Worm (Caenorhabditis elegans) whole organism, L4 larva: ENCODE data around the gene F14H12.7.

Experiments used
- F26F4.8 ChIP-seq: fragments of 200-800 bp; sonication (Bioruptor generic); conservative IDR thresholded peaks from 2 replicates; pipeline ENCODE4 v1.3.6; 2022; ENCODE audit warnings: missing genetic modification characterization, missing compliant biosample characterization
- R02D3.7 ChIP-seq: fragments of 150-350 bp; sonication (generic microtip); optimal IDR thresholded peaks from 3 replicates; lab custom pipeline; 2014; ENCODE audit warnings: missing biosample characterization, missing genetic modification characterization
- Y48G9A.11 ChIP-seq: fragments of 200-800 bp; sonication (Bioruptor generic); IDR thresholded peaks from 2 replicates; pipeline ENCODE4 v1.3.6; 2022; ENCODE audit warnings: missing genetic modification reagents, missing genetic modification characterization, missing compliant biosample characterization
- ZK337.2 ChIP-seq: fragments of 200-800 bp; sonication (Bioruptor generic); IDR thresholded peaks from 2 replicates; pipeline ENCODE4 v1.3.6; 2022; ENCODE audit warnings: missing genetic modification reagents, missing genetic modification characterization, missing compliant biosample characterization
- aha-1 ChIP-seq: fragments of 150-350 bp; peaks from one replicate; lab custom pipeline; 2014; ENCODE audit warnings: missing biosample characterization, missing genetic modification characterization
- ceh-20 ChIP-seq: fragments of 200-800 bp; sonication (Bioruptor generic); IDR thresholded peaks from 2 replicates; pipeline ENCODE4 v1.3.6; 2022; ENCODE audit warnings: missing genetic modification reagents, missing genetic modification characterization, missing compliant biosample characterization
- daf-16 ChIP-seq, 3 experiments: sonication (generic microtip); optimal IDR thresholded peaks; 2 replicates each; lab custom pipeline; 2016 to 2017; ENCODE audit warnings: missing genetic modification characterization in 3 of 3, missing genetic modification reagents in 3 of 3, mild to moderate bottlenecking in 2 of 3, missing compliant biosample characterization in 2 of 3, missing biosample characterization in 1 of 3, moderate library complexity in 1 of 3
- daf-19 ChIP-seq: fragments of 200-800 bp; sonication (Bioruptor generic); conservative IDR thresholded peaks from 2 replicates; pipeline ENCODE4 v1.3.6; 2022; ENCODE audit warnings: missing genetic modification characterization, missing compliant biosample characterization
- dmd-8 ChIP-seq: fragments of 200-800 bp; sonication (Bioruptor generic); IDR thresholded peaks from 2 replicates; pipeline ENCODE4 v1.3.6; 2022; ENCODE audit warnings: missing genetic modification characterization, missing compliant biosample characterization
- duxl-1 ChIP-seq: sonication (generic microtip); optimal IDR thresholded peaks from 2 replicates; lab custom pipeline; 2016; ENCODE audit warnings: mild to moderate bottlenecking, missing genetic modification characterization, moderate library complexity, missing compliant biosample characterization; ENCODE audit not compliant: poor library complexity
- hlh-30 ChIP-seq: sonication (generic microtip); optimal IDR thresholded peaks from 2 replicates; lab custom pipeline; 2017; ENCODE audit warnings: antibody characterized with exemption, mild to moderate bottlenecking, missing genetic modification characterization, missing compliant biosample characterization; ENCODE audit not compliant: insufficient read depth
- lim-7 ChIP-seq: fragments of 200-800 bp; sonication (Bioruptor generic); IDR thresholded peaks from 2 replicates; pipeline ENCODE4 v1.3.6; 2022; ENCODE audit warnings: missing genetic modification characterization, missing compliant biosample characterization
- lin-1 ChIP-seq: fragments of 200-800 bp; sonication (Bioruptor generic); IDR thresholded peaks from 2 replicates; pipeline ENCODE4 v1.3.6; 2022; ENCODE audit warnings: missing genetic modification reagents, missing genetic modification characterization, missing compliant biosample characterization
- lin-38 ChIP-seq: fragments of 200-800 bp; sonication (Bioruptor generic); IDR thresholded peaks from 2 replicates; pipeline ENCODE4 v1.3.6; 2022; ENCODE audit warnings: missing genetic modification reagents, missing genetic modification characterization, missing compliant biosample characterization
- lin-39 ChIP-seq: fragments of 150-350 bp; optimal IDR thresholded peaks from 2 replicates; lab custom pipeline; 2014; ENCODE audit warnings: missing biosample characterization, missing genetic modification reagents, missing genetic modification characterization
- lir-3 ChIP-seq: sonication (generic microtip); optimal IDR thresholded peaks from 2 replicates; lab custom pipeline; 2016; ENCODE audit warnings: mild to moderate bottlenecking, missing genetic modification characterization, missing compliant biosample characterization
- mdt-29 ChIP-seq: fragments of 200-800 bp; sonication (Bioruptor generic); IDR thresholded peaks from 2 replicates; pipeline ENCODE4 v1.3.6; 2022; ENCODE audit warnings: missing genetic modification reagents, missing genetic modification characterization, missing compliant biosample characterization
- mes-2 ChIP-seq: sonication (generic microtip); optimal IDR thresholded peaks from 2 replicates; lab custom pipeline; 2016; ENCODE audit warnings: missing genotype, mild to moderate bottlenecking, missing genetic modification characterization, missing compliant biosample characterization; ENCODE audit not compliant: poor library complexity, severe bottlenecking
- mxl-3 ChIP-seq: fragments of 200-800 bp; sonication (Bioruptor generic); optimal IDR thresholded peaks from 2 replicates; lab custom pipeline; 2018; ENCODE audit warnings: mild to moderate bottlenecking, missing genetic modification characterization, missing compliant biosample characterization
- nhr-41 ChIP-seq: fragments of 200-800 bp; sonication (Bioruptor generic); IDR thresholded peaks from 2 replicates; pipeline ENCODE4 v1.3.6; 2022; ENCODE audit warnings: missing genetic modification reagents, missing genetic modification characterization, missing compliant biosample characterization
- nhr-6 ChIP-seq: fragments of 150-350 bp; optimal IDR thresholded peaks from 2 replicates; lab custom pipeline; 2014; ENCODE audit warnings: missing biosample characterization, missing genetic modification characterization
- nhr-76 ChIP-seq: fragments of 150-350 bp; optimal IDR thresholded peaks from 2 replicates; lab custom pipeline; 2014; ENCODE audit warnings: missing biosample characterization, missing genetic modification characterization
- pha-4 ChIP-seq, 2 experiments: fragments of 150-350 bp in 1 of 2; fragments of 200-800 bp in 1 of 2; sonication (Bioruptor generic) in 1 of 2; IDR thresholded peaks in 1 of 2; optimal IDR thresholded peaks in 1 of 2; 2 replicates each; pipeline versions ENCODE4 v1.3.6 to Lab custom; 2014 to 2022; ENCODE audit warnings: missing genetic modification characterization in 2 of 2, missing genetic modification reagents in 2 of 2, missing biosample characterization in 1 of 2, missing compliant biosample characterization in 1 of 2
- rbr-2 ChIP-seq: sonication (generic microtip); optimal IDR thresholded peaks from 2 replicates; lab custom pipeline; 2016; ENCODE audit warnings: missing genotype, missing genetic modification characterization, missing compliant biosample characterization
- snpc-1.2 ChIP-seq: fragments of 200-800 bp; sonication (Bioruptor generic); IDR thresholded peaks from 2 replicates; pipeline ENCODE4 v1.3.6; 2022; ENCODE audit warnings: missing genetic modification reagents, missing genetic modification characterization, missing compliant biosample characterization
- unc-62 ChIP-seq, 3 experiments: fragments of 150-350 bp in 1 of 3; sonication (generic microtip); optimal IDR thresholded peaks in 2 of 3; peaks in 1 of 3; 1 replicate in 1 of 3; 2 replicates in 2 of 3; lab custom pipeline; 2014 to 2017; ENCODE audit warnings: missing biosample characterization in 3 of 3, missing genetic modification characterization in 3 of 3, missing genetic modification reagents in 3 of 3, missing genotype in 1 of 3
- vab-7 ChIP-seq: fragments of 200-800 bp; sonication (Bioruptor generic); IDR thresholded peaks from 2 replicates; pipeline ENCODE4 v1.3.6; 2022; ENCODE audit warnings: missing genetic modification reagents, missing genetic modification characterization, missing compliant biosample characterization
- zfp-3 ChIP-seq: fragments of 200-800 bp; sonication (Bioruptor generic); conservative IDR thresholded peaks from 2 replicates; pipeline ENCODE4 v1.3.6; 2022; ENCODE audit warnings: missing genetic modification reagents, missing genetic modification characterization, missing compliant biosample characterization
- zip-2 ChIP-seq: fragments of 150-350 bp; optimal IDR thresholded peaks from 2 replicates; lab custom pipeline; 2014; ENCODE audit warnings: missing biosample characterization, missing genetic modification characterization

Gene F14H12.7

DNA sequence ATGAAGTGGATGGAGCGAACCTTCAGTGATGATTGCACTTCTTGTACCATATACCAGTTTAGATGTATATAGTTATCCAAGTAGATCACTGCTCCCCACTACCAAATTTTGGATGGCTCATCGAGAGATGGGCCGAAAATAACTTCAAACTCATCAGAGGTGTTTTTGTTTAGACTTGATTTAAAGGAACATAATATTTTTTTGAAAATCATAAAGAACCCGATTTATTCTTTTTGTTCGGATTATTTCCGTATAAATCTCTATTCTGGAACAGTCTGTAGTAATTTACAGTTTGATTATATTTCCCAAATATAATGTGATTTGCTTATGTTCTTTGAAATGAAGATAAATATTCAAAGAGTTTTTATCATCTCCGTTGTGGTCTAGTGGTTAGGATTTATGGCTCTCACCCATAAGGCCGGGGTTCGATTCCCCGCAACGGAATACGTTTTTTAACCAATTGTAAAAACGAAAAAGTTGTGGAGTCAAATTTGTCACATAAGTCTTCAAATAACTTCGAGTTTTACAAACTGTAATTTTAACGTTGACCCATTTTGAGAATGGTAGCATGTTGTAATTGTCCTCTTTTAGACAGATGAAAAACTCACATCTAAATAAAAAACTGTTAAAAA is 48.0 kb upstream of the F14H12.7 start (continued):
- TF ChIP-seq mxl-3 (GFP tag; lab: Kevin White, UChicago) (no peak), nhr-41 (GFP tag; lab: Robert Waterston, UW) (no peak), dmd-8 (GFP tag; lab: Robert Waterston, UW) (0 out of 2 replicates have a peak, but pooled peaks have one; percentile 58), zip-2 (tag; lab: Kevin White, UChicago) (no peak), mdt-29 (GFP tag; lab: Robert Waterston, UW) (no peak), rbr-2 (tag; lab: Kevin White, UChicago) (no peak), R02D3.7 (tag; lab: Kevin White, UChicago) (no peak), lir-3 (peak; percentile 13)
- TF ChIP-seq, all 104 proteins: peak for 12

DNA sequence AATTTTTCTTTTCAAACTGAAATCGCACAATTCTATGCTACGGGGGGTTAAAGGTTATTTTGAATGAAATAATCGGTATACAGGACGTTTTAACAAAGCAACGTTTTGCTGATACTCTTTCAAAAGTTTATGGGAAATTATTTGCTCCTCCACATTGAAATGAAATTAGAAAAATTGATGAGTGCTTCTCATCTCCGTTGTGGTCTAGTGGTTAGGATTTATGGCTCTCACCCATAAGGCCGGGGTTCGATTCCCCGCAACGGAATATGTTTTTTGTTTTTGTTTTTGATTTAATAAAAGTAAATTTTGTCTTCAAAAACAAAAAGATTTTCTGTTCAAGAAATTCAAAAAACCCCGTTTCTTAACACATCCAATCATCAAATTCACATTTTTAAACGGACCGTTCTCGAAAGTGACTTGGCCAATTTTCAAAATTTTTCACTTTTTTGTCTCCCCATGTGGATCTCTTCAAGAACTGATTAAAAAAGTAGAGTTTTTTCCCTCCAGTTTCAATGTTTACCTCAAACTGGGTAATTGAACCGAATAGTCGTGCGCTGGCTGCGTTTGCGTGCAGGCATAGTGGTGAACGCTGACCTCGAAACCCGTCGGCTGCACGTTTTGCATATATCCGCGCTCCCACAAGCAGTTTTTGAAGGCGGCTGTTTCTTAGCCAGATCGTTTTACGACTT is 47.3 kb upstream of the F14H12.7 start:
- TF ChIP-seq lin-1 (GFP tag; lab: Robert Waterston, UW) (peak; percentile 11; the same call in 1 of the 2 replicates), pha-4 (GFP tag; IDR thresholded peaks at IDR 0.05; lab: Robert Waterston, UW) (peak; percentile 58; the same call in 1 of the 2 replicates), pha-4 (tag; optimal IDR thresholded peaks at IDR 0.05; lab: Kevin White, UChicago) (no peak), mes-2 (tag; lab: Kevin White, UChicago) (peak; percentile 35), ZK337.2 (GFP tag; lab: Robert Waterston, UW) (0 out of 2 replicates have a peak, but pooled peaks have one; percentile 20), daf-19 (GFP tag; lab: Robert Waterston, UW) (no peak), nhr-6 (no peak), daf-16 (GFP tag; optimal IDR thresholded peaks at IDR 0.05; lab: Kevin White, UChicago) (peak in 1 of 2 experiments; percentile 4), daf-16 (tag; optimal IDR thresholded peaks at IDR 0.05; lab: Kevin White, UChicago) (no peak), zfp-3 (peak; percentile 49; the same call in 1 of the 2 replicates), unc-62 (GFP tag; optimal IDR thresholded peaks at IDR 0.05 in 1 of 2; lab: Kevin White, UChicago) (peak in 1 of 2 experiments; percentile 7), unc-62 (tag; optimal IDR thresholded peaks at IDR 0.05; lab: Kevin White, UChicago) (no peak), vab-7 (GFP tag; lab: Robert Waterston, UW) (peak; percentile 55; the same call in 1 of the 2 replicates), snpc-1.2 (GFP tag; lab: Robert Waterston, UW) (peak; percentile 10; the same call in 1 of the 2 replicates), Y48G9A.11 (no peak), lim-7 (GFP tag; lab: Robert Waterston, UW) (peak; percentile 76), F26F4.8 (GFP tag; lab: Robert Waterston, UW) (0 out of 2 replicates have a peak, but pooled peaks have one; percentile 43)

DNA sequence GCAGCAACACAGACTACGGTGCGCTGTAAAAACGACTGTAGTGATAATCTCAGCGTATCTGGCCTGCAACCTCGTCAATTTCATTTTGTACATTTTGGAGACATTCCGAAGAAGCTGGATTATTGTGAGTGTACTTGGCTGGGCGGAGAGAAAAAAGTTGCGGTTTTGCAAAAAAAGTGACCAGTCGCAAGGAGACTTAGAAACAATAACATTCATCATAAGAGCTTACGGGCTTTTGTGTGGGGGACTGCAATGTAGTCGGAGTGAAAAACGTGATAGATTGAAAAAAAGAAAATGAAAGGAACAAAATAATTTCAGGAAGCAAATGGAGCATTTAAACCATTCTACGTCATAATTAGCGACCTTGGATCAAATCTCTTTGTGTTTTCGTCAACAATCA is 46.0 kb upstream of the F14H12.7 start:
- TF ChIP-seq R02D3.7 (tag; lab: Kevin White, UChicago): no peak
- 0 out of 2 replicates have a peak, but pooled peaks have one; percentile 17 for TF ChIP-seq ceh-20
- TF ChIP-seq lin-39: no peak
- peak; percentile 70 for TF ChIP-seq aha-1 (tag; lab: Kevin White, UChicago)
- TF ChIP-seq nhr-76 (tag; lab: Kevin White, UChicago): no peak

DNA sequence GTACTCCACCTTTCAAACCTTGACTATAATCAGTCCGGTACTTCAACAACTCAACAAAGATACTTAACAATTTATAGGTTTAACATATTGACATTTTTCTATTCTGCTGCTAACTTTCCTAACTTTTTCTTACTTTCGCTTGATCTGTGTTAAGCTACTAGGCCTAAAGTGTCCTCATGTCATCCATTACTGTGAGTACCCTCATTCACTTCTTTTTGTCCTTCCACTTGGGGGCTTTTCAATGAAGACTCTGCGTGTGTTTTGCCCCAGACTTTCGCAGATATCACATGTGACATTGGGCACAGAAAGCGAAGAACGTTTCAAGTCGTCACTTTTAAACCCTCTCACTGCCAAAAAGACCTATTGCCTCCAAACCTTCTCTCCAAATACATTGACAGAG is 42.3 kb upstream of the F14H12.7 start:
- TF ChIP-seq ceh-20: peak; percentile 32; the same call in 1 of the 2 replicates
- no peak for TF ChIP-seq lin-38 (GFP tag; lab: Robert Waterston, UW)
- TF ChIP-seq hlh-30 (tag; lab: Kevin White, UChicago): peak; percentile 4

DNA sequence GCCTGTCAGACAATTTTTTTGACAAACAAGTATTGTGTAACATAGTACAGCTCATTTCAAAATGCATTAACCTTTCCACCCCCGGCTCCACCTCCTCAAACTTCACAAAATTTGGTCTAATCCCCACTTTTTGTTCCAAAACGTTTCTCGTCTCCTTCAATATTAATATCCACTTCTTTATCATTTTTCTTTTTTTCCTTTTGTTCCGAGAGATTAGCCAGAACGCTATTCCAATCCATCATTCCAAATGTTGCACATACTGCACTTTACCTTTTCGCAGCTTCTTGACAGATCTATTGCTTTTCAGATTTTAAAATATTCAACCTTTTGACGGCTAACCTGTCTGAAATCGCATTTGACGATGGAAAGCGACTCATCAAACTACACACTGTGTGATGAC is 40.4 kb upstream of the F14H12.7 start, which contains the start of gene D1079.1:
Gene D1079.1, plus strand, starts transcription at position 301 of the 400 bp plus-strand sequence.
- no peak for TF ChIP-seq duxl-1 (tag; lab: Kevin White, UChicago)
- TF ChIP-seq lin-39: peak; percentile 20
